Fruit fly (Drosophila melanogaster) whole organism, pupa: ENCODE data around the gene Rab7.
A peak's percentile ranks its signal among the peaks of the same experiment; 100 is the strongest.

ENCODE experiments used
- CG10348 ChIP-seq: fragments of 200-800 bp; sonication (Bioruptor generic); IDR thresholded peaks from 2 replicates; pipeline ENCODE4 v1.3.6; 2022; ENCODE audit warnings: missing biosample characterization, missing genetic modification characterization
- CG12605 ChIP-seq: fragments of 200-800 bp; sonication (Bioruptor generic); IDR thresholded peaks from 2 replicates; pipeline ENCODE4 v1.3.6; 2022; ENCODE audit warnings: missing biosample characterization, missing genetic modification characterization
- CG13204 ChIP-seq: fragments of 200-800 bp; sonication (Bioruptor generic); optimal IDR thresholded peaks from 2 replicates; lab custom pipeline; 2018; ENCODE audit warnings: missing biosample characterization, mild to moderate bottlenecking, missing genetic modification characterization, moderate library complexity
- CG14655 ChIP-seq: fragments of 200-800 bp; sonication (Bioruptor generic); optimal IDR thresholded peaks from 3 replicates; lab custom pipeline; 2017; ENCODE audit warnings: mild to moderate bottlenecking, missing biosample characterization, missing genetic modification reagents, missing genetic modification characterization
- CG15710 ChIP-seq: fragments of 200-800 bp; sonication (Bioruptor generic); optimal IDR thresholded peaks from 2 replicates; lab custom pipeline; 2018; ENCODE audit warnings: missing biosample characterization, mild to moderate bottlenecking, missing genetic modification characterization, moderate library complexity
- CG17806 ChIP-seq: fragments of 200-800 bp; sonication (Bioruptor generic); optimal IDR thresholded peaks from 2 replicates; lab custom pipeline; 2018; ENCODE audit warnings: missing biosample characterization, mild to moderate bottlenecking, missing genetic modification characterization, moderate library complexity
- CG32121 ChIP-seq: fragments of 200-800 bp; sonication (Bioruptor generic); IDR thresholded peaks from 2 replicates; pipeline ENCODE4 v1.3.6; 2022; ENCODE audit warnings: missing biosample characterization, missing genetic modification characterization
- CG34367 ChIP-seq: fragments of 200-800 bp; sonication (Bioruptor generic); optimal IDR thresholded peaks from 2 replicates; lab custom pipeline; 2018; ENCODE audit warnings: missing biosample characterization, mild to moderate bottlenecking, missing genetic modification characterization
- CG4496 ChIP-seq: fragments of 200-800 bp; sonication (Bioruptor generic); IDR thresholded peaks from 3 replicates; pipeline ENCODE4 v1.3.6; 2022; ENCODE audit warnings: missing biosample characterization, missing genetic modification characterization
- CG8159 ChIP-seq: fragments of 200-800 bp; sonication (Bioruptor generic); optimal IDR thresholded peaks from 3 replicates; lab custom pipeline; 2018; ENCODE audit warnings: missing biosample characterization, mild to moderate bottlenecking, missing genetic modification characterization, moderate library complexity
- CG8301 ChIP-seq: fragments of 200-800 bp; sonication (Bioruptor generic); optimal IDR thresholded peaks from 2 replicates; lab custom pipeline; 2018; ENCODE audit warnings: missing biosample characterization, mild to moderate bottlenecking, missing genetic modification characterization
- CG9948 ChIP-seq: fragments of 200-800 bp; sonication (Bioruptor generic); optimal IDR thresholded peaks from 2 replicates; lab custom pipeline; 2018; ENCODE audit warnings: missing biosample characterization, mild to moderate bottlenecking, missing genetic modification characterization, moderate library complexity
- D1 ChIP-seq: fragments of 200-800 bp; sonication (Bioruptor generic); optimal IDR thresholded peaks from 2 replicates; lab custom pipeline; 2018; ENCODE audit warnings: missing biosample characterization, mild to moderate bottlenecking, missing genetic modification characterization, moderate library complexity
- EcR ChIP-seq: fragments of 200-800 bp; sonication (Bioruptor generic); optimal IDR thresholded peaks from 3 replicates; lab custom pipeline; 2019; ENCODE audit warnings: missing biosample characterization, missing genetic modification characterization, mild to moderate bottlenecking, moderate library complexity, missing genetic modification reagents
- Ets98B ChIP-seq: fragments of 200-800 bp; sonication (Bioruptor generic); IDR thresholded peaks from 2 replicates; pipeline ENCODE4 v1.3.6; 2022; ENCODE audit warnings: missing biosample characterization, missing genetic modification characterization
- Pif1A ChIP-seq: fragments of 200-800 bp; sonication (Bioruptor generic); optimal IDR thresholded peaks from 3 replicates; lab custom pipeline; 2016; ENCODE audit warnings: missing biosample characterization, missing genetic modification characterization
- Pif1B ChIP-seq: fragments of 200-800 bp; sonication (Bioruptor generic); optimal IDR thresholded peaks from 3 replicates; lab custom pipeline; 2016; ENCODE audit warnings: missing biosample characterization, missing genetic modification characterization
- Snoo ChIP-seq: fragments of 200-800 bp; sonication (Bioruptor generic); optimal IDR thresholded peaks from 3 replicates; lab custom pipeline; 2017; ENCODE audit warnings: missing biosample characterization, mild to moderate bottlenecking, missing genetic modification characterization, inconsistent platforms
- fd96Ca ChIP-seq: fragments of 200-800 bp; sonication (Bioruptor generic); IDR thresholded peaks from 3 replicates; pipeline ENCODE4 v1.3.6; 2022; ENCODE audit warnings: missing biosample characterization, missing genetic modification characterization
- gl ChIP-seq: fragments of 200-800 bp; sonication (Bioruptor generic); optimal IDR thresholded peaks from 2 replicates; lab custom pipeline; 2018; ENCODE audit warnings: missing biosample characterization, mild to moderate bottlenecking, missing genetic modification characterization
- rn ChIP-seq: fragments of 200-800 bp; sonication (Bioruptor generic); IDR thresholded peaks from 2 replicates; pipeline ENCODE4 v1.3.6; 2022; ENCODE audit warnings: missing biosample characterization, missing genetic modification characterization

Rab7 gene

dm6 chr3R:24031019-24031824 is 38.4 kb downstream of the Rab7 start:
- no peak for TF ChIP-seq CG9948
- peak; percentile 76 for TF ChIP-seq CG13204 (GFP tag; lab: Kevin White, UChicago)
- peak; percentile 66 for TF ChIP-seq Pif1B (GFP tag; lab: Kevin White, UChicago)
- TF ChIP-seq EcR (GFP tag; lab: Kevin White, UChicago), result peak; percentile 61
- TF ChIP-seq CG10348 (GFP tag; lab: Robert Waterston, UW), result no peak
- no peak for TF ChIP-seq D1 (tag; lab: Kevin White, UChicago)
- no peak for TF ChIP-seq CG17806 (tag; lab: Kevin White, UChicago)
- TF ChIP-seq rn, result no peak
- no peak for TF ChIP-seq CG12605 (GFP tag; lab: Robert Waterston, UW)
- no peak for TF ChIP-seq Snoo (tag; lab: Kevin White, UChicago)
- no peak for TF ChIP-seq CG8301 (tag; lab: Kevin White, UChicago)
- TF ChIP-seq CG4496, result peak; percentile 71
- TF ChIP-seq CG32121 (GFP tag; lab: Robert Waterston, UW), result peak; percentile 57; the same call in 1 of the 2 replicates
- TF ChIP-seq Pif1A, result peak; percentile 20
- TF ChIP-seq CG14655, result no peak
- TF ChIP-seq CG34367 (tag; lab: Kevin White, UChicago), result no peak
- TF ChIP-seq Ets98B, result peak; percentile 61
- peak; percentile 51; the same call in 2 of the 3 replicates for TF ChIP-seq fd96Ca (GFP tag; lab: Robert Waterston, UW)
- peak; percentile 15 for TF ChIP-seq CG15710 (tag; lab: Kevin White, UChicago)
- peak; percentile 20 for TF ChIP-seq CG8159 (tag; lab: Kevin White, UChicago)
- TF ChIP-seq gl (tag; lab: Kevin White, UChicago), result no peak

DNA sequence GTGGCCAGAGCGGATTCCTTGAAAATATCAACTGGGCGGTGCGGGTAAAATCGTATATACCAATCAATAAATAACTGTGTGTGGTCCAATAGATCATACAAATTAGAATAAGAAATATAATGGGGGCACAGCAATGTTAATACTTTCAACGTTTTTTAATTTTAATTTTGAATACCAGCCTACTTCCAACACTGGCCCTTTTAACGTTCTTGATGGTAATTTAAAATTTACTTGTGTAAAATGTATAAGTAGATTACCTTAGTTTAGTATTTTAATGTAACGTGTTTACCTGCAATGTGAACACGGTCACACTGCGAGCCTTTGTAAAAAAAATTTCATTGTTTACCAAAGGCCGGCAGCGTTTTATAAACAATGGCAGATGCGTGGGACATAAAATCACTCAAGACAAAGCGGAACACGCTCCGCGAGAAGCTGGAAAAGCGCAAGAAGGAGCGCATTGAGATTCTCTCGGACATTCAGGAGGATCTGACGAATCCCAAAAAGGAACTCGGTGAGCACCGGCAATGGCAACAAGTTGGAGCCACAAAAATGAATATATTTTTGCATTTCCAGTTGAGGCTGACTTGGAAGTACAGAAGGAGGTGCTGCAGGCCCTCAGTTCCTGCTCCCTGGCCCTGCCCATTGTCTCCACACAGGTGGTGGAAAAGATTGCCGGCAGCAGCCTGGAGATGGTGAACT is 39.2 kb downstream of the Rab7 start, which contains the start of the genes KrT95D and Mettl3:
TSS of gene KrT95D (minus strand) at position 3 of the 699 bp plus-strand sequence.
TSS of gene Mettl3 (plus strand) at position 333 of the 699 bp plus-strand sequence.
- TF ChIP-seq CG9948 (no peak), CG8159 (tag; lab: Kevin White, UChicago) (no peak), CG4496 (no peak), Ets98B (no peak), gl (tag; lab: Kevin White, UChicago) (no peak), fd96Ca (GFP tag; lab: Robert Waterston, UW) (no peak), CG14655 (no peak), CG8301 (tag; lab: Kevin White, UChicago) (no peak), CG32121 (GFP tag; lab: Robert Waterston, UW) (no peak), CG12605 (GFP tag; lab: Robert Waterston, UW) (no peak), Pif1A (no peak), CG13204 (GFP tag; lab: Kevin White, UChicago) (no peak)

DNA sequence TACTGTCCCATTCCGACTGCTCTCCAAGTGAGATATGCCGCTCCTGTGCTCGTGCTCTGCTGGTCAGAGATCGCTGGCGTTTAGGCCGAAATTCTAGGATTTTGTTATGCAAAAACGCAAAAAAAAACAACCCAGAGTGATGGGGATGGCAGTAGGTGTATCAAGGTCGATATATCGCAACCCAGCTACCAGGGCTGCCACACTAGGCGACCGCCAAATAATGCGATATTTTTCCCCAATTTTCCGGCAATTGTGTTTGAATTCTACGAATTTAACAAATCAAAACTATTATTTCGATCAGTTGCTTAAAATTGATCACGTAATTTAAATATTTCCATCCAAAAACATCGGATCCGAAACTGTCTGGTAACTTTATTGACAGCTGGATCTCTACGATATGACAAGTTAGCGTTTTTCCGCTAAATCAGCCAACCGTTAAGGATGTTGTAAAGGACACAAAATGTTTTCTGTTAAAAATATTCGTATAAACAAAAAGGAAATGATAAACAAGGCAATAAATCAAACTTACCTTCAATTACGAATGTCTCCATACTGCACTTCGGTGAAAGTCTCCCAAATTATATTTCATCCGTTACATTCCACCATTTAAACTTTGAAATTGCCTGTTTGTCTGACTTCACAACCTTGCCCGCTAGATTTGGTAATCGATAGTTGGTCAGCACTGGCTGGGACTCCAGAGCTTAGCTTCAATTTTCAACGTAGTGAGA is 44.9 kb downstream of the Rab7 start, which contains the start of gene spas:
TSS of gene spas (plus strand) at position 678 of the 728 bp plus-strand sequence.
- no peak for TF ChIP-seq rn
- TF ChIP-seq Ets98B, result peak; percentile 72
- TF ChIP-seq CG9948, result peak; percentile 57
- peak; percentile 38 for TF ChIP-seq CG8301 (tag; lab: Kevin White, UChicago)
- peak; percentile 57 for TF ChIP-seq CG8159 (tag; lab: Kevin White, UChicago)
- no peak for TF ChIP-seq Pif1B (GFP tag; lab: Kevin White, UChicago)
- peak; percentile 73 for TF ChIP-seq CG4496
- TF ChIP-seq Snoo (tag; lab: Kevin White, UChicago), result peak; percentile 39
- peak; percentile 60 for TF ChIP-seq CG17806 (tag; lab: Kevin White, UChicago)
- no peak for TF ChIP-seq Pif1A
- TF ChIP-seq CG32121 (GFP tag; lab: Robert Waterston, UW), result peak; percentile 78
- TF ChIP-seq CG13204 (GFP tag; lab: Kevin White, UChicago), result no peak
- TF ChIP-seq CG34367 (tag; lab: Kevin White, UChicago), result peak; percentile 49
- TF ChIP-seq CG15710 (tag; lab: Kevin White, UChicago), result peak; percentile 71
- peak; percentile 34; the same call in 1 of the 2 replicates for TF ChIP-seq CG10348 (GFP tag; lab: Robert Waterston, UW)
- peak; percentile 86 for TF ChIP-seq fd96Ca (GFP tag; lab: Robert Waterston, UW)

dm6 chr3R:24038736-24039556 is 46.1 kb downstream of the Rab7 start, which contains the start of gene Miro:
Gene Miro (minus strand): TSS chr3R:24038847.
- TF ChIP-seq EcR (GFP tag; lab: Kevin White, UChicago) (peak; percentile 86), CG12605 (GFP tag; lab: Robert Waterston, UW) (no peak), gl (tag; lab: Kevin White, UChicago) (peak; percentile 32), CG13204 (GFP tag; lab: Kevin White, UChicago) (peak; percentile 51), CG34367 (tag; lab: Kevin White, UChicago) (no peak), Snoo (tag; lab: Kevin White, UChicago) (peak; percentile 34), CG8301 (tag; lab: Kevin White, UChicago) (no peak)
- TF ChIP-seq, all 21 proteins: peak for 4
